Worm (Caenorhabditis elegans) whole organism, L4 larva: Measurements from ENCODE around the gene C14A4.12.

Experiments
- D1046.2 ChIP-seq: fragments of 200-800 bp; sonication (Bioruptor generic); IDR thresholded peaks from 2 replicates; pipeline ENCODE4 v1.3.6; 2022; ENCODE audit warnings: missing genetic modification characterization, missing compliant biosample characterization
- F10B5.3 ChIP-seq: sonication (generic microtip); optimal IDR thresholded peaks from 2 replicates; lab custom pipeline; 2016; ENCODE audit warnings: mild to moderate bottlenecking, missing genetic modification characterization, missing compliant biosample characterization
- T20F7.1 ChIP-seq: fragments of 200-800 bp; sonication (Bioruptor generic); optimal IDR thresholded peaks from 2 replicates; lab custom pipeline; 2018; ENCODE audit warnings: mild to moderate bottlenecking, missing genetic modification characterization, missing compliant biosample characterization
- aha-1 ChIP-seq: fragments of 150-350 bp; peaks from one replicate; lab custom pipeline; 2014; ENCODE audit warnings: missing biosample characterization, missing genetic modification characterization
- arid-1 ChIP-seq: fragments of 200-800 bp; sonication (Bioruptor generic); conservative IDR thresholded peaks from 2 replicates; pipeline ENCODE4 v1.3.6; 2022; ENCODE audit warnings: missing genetic modification reagents, missing genetic modification characterization, missing compliant biosample characterization
- attf-4 ChIP-seq: sonication (generic microtip); optimal IDR thresholded peaks from 3 replicates; lab custom pipeline; 2017; ENCODE audit warnings: missing biosample characterization, missing genetic modification characterization
- ceh-44 ChIP-seq: fragments of 200-800 bp; sonication (Bioruptor generic); IDR thresholded peaks from 2 replicates; pipeline ENCODE4 v1.3.6; 2022; ENCODE audit warnings: missing genetic modification reagents, missing genetic modification characterization, missing compliant biosample characterization
- ceh-62 ChIP-seq: sonication (generic microtip); optimal IDR thresholded peaks from 2 replicates; lab custom pipeline; 2017; ENCODE audit warnings: missing biosample characterization, missing genetic modification characterization
- daf-16 ChIP-seq, 3 experiments: sonication (generic microtip); optimal IDR thresholded peaks; 2 replicates each; lab custom pipeline; 2016 to 2017; ENCODE audit warnings: missing genetic modification characterization in 3 of 3, missing genetic modification reagents in 3 of 3, mild to moderate bottlenecking in 2 of 3, missing compliant biosample characterization in 2 of 3, missing biosample characterization in 1 of 3, moderate library complexity in 1 of 3
- daf-19 ChIP-seq: fragments of 200-800 bp; sonication (Bioruptor generic); conservative IDR thresholded peaks from 2 replicates; pipeline ENCODE4 v1.3.6; 2022; ENCODE audit warnings: missing genetic modification characterization, missing compliant biosample characterization
- dpl-1 ChIP-seq: fragments of 150-350 bp; optimal IDR thresholded peaks from 2 replicates; lab custom pipeline; 2014; ENCODE audit warnings: missing biosample characterization, missing genetic modification reagents, missing genetic modification characterization
- gei-8 ChIP-seq: fragments of 200-800 bp; sonication (Bioruptor generic); optimal IDR thresholded peaks from 2 replicates; lab custom pipeline; 2018; ENCODE audit warnings: mild to moderate bottlenecking, missing genetic modification characterization, missing compliant biosample characterization
- hif-1 ChIP-seq, 2 experiments: sonication (generic microtip); optimal IDR thresholded peaks; 2 replicates each; lab custom pipeline; 2016 to 2017; ENCODE audit warnings: missing compliant biosample characterization in 2 of 2, missing genetic modification characterization in 2 of 2, missing genetic modification reagents in 2 of 2, missing genotype in 2 of 2, mild to moderate bottlenecking in 1 of 2
- hlh-30 ChIP-seq: sonication (generic microtip); optimal IDR thresholded peaks from 2 replicates; lab custom pipeline; 2017; ENCODE audit warnings: antibody characterized with exemption, mild to moderate bottlenecking, missing genetic modification characterization, missing compliant biosample characterization; ENCODE audit not compliant: insufficient read depth
- lin-13 ChIP-seq: fragments of 150-350 bp; optimal IDR thresholded peaks from 2 replicates; lab custom pipeline; 2014; ENCODE audit warnings: missing biosample characterization, missing genetic modification reagents, missing genetic modification characterization
- lin-29 ChIP-seq: fragments of 200-800 bp; sonication (Bioruptor generic); IDR thresholded peaks from 2 replicates; pipeline ENCODE4 v1.3.6; 2022; ENCODE audit warnings: missing genetic modification reagents, missing genetic modification characterization, missing compliant biosample characterization
- mdl-1 ChIP-seq, 2 experiments: fragments of 150-350 bp in 1 of 2; sonication (generic microtip) in 1 of 2; optimal IDR thresholded peaks; 2 replicates each; lab custom pipeline; 2014 to 2017; ENCODE audit warnings: missing biosample characterization in 2 of 2, missing genetic modification characterization in 2 of 2
- mdt-29 ChIP-seq: fragments of 200-800 bp; sonication (Bioruptor generic); IDR thresholded peaks from 2 replicates; pipeline ENCODE4 v1.3.6; 2022; ENCODE audit warnings: missing genetic modification reagents, missing genetic modification characterization, missing compliant biosample characterization
- mep-1 ChIP-seq: fragments of 150-350 bp; sonication (generic microtip); optimal IDR thresholded peaks from 3 replicates; lab custom pipeline; 2014; ENCODE audit warnings: missing biosample characterization, missing genetic modification characterization
- mes-2 ChIP-seq: sonication (generic microtip); optimal IDR thresholded peaks from 2 replicates; lab custom pipeline; 2016; ENCODE audit warnings: missing genotype, mild to moderate bottlenecking, missing genetic modification characterization, missing compliant biosample characterization; ENCODE audit not compliant: poor library complexity, severe bottlenecking
- mxl-3 ChIP-seq: fragments of 200-800 bp; sonication (Bioruptor generic); optimal IDR thresholded peaks from 2 replicates; lab custom pipeline; 2018; ENCODE audit warnings: mild to moderate bottlenecking, missing genetic modification characterization, missing compliant biosample characterization
- nhr-11 ChIP-seq: fragments of 150-350 bp; optimal IDR thresholded peaks from 2 replicates; lab custom pipeline; 2014; ENCODE audit warnings: missing biosample characterization, missing genetic modification characterization
- nhr-111 ChIP-seq: fragments of 200-800 bp; sonication (Bioruptor generic); optimal IDR thresholded peaks from 2 replicates; lab custom pipeline; 2018; ENCODE audit warnings: mild to moderate bottlenecking, missing genetic modification characterization, missing compliant biosample characterization
- nhr-237 ChIP-seq: sonication (generic microtip); optimal IDR thresholded peaks from 2 replicates; lab custom pipeline; 2017; ENCODE audit warnings: missing biosample characterization, missing genetic modification characterization
- nhr-48 ChIP-seq: sonication (generic microtip); optimal IDR thresholded peaks from 2 replicates; lab custom pipeline; 2016; ENCODE audit warnings: mild to moderate bottlenecking, missing genetic modification characterization, missing compliant biosample characterization
- nhr-76 ChIP-seq: fragments of 150-350 bp; optimal IDR thresholded peaks from 2 replicates; lab custom pipeline; 2014; ENCODE audit warnings: missing biosample characterization, missing genetic modification characterization
- nhr-77 ChIP-seq: fragments of 150-350 bp; optimal IDR thresholded peaks from 2 replicates; lab custom pipeline; 2014; ENCODE audit warnings: missing biosample characterization, missing genetic modification characterization
- pha-4 ChIP-seq, 2 experiments: fragments of 150-350 bp in 1 of 2; fragments of 200-800 bp in 1 of 2; sonication (Bioruptor generic) in 1 of 2; IDR thresholded peaks in 1 of 2; optimal IDR thresholded peaks in 1 of 2; 2 replicates each; pipeline versions ENCODE4 v1.3.6 to Lab custom; 2014 to 2022; ENCODE audit warnings: missing genetic modification characterization in 2 of 2, missing genetic modification reagents in 2 of 2, missing biosample characterization in 1 of 2, missing compliant biosample characterization in 1 of 2
- php-3 ChIP-seq: fragments of 200-800 bp; sonication (Bioruptor generic); IDR thresholded peaks from 2 replicates; pipeline ENCODE4 v1.3.6; 2022; ENCODE audit warnings: missing genetic modification reagents, missing genetic modification characterization, missing compliant biosample characterization
- pqm-1 ChIP-seq: sonication (generic microtip); optimal IDR thresholded peaks from 2 replicates; lab custom pipeline; 2017; ENCODE audit warnings: missing biosample characterization, missing genetic modification characterization
- saeg-2 ChIP-seq: fragments of 200-800 bp; sonication (Bioruptor generic); IDR thresholded peaks from 2 replicates; pipeline ENCODE4 v1.3.6; 2022; ENCODE audit warnings: missing genetic modification reagents, missing genetic modification characterization, missing compliant biosample characterization
- set-16 ChIP-seq: fragments of 200-800 bp; sonication (Bioruptor generic); IDR thresholded peaks from 2 replicates; pipeline ENCODE4 v1.3.6; 2022; ENCODE audit warnings: missing genetic modification reagents, missing genetic modification characterization, missing compliant biosample characterization
- unc-130 ChIP-seq: sonication (generic microtip); optimal IDR thresholded peaks from 2 replicates; lab custom pipeline; 2016; ENCODE audit warnings: missing genetic modification reagents, missing genetic modification characterization, missing compliant biosample characterization
- zip-2 ChIP-seq: fragments of 150-350 bp; optimal IDR thresholded peaks from 2 replicates; lab custom pipeline; 2014; ENCODE audit warnings: missing biosample characterization, missing genetic modification characterization
- ztf-11 ChIP-seq: fragments of 150-350 bp; optimal IDR thresholded peaks from 2 replicates; lab custom pipeline; 2014; ENCODE audit warnings: missing biosample characterization, missing genetic modification characterization

C14A4.12 gene

ce11 chrII:10563368-10563767 is 49.5 kb upstream of the C14A4.12 start, which contains the start of gene cdc-48.1 (continued):
- TF ChIP-seq gei-8 (GFP tag; lab: Kevin White, UChicago) (peak; percentile 96), pha-4 (GFP tag; IDR thresholded peaks at IDR 0.05; lab: Robert Waterston, UW) (peak; percentile 99), pha-4 (tag; optimal IDR thresholded peaks at IDR 0.05; lab: Kevin White, UChicago) (peak; percentile 100), daf-19 (GFP tag; lab: Robert Waterston, UW) (peak; percentile 98), nhr-111 (GFP tag; lab: Kevin White, UChicago) (peak; percentile 79), mes-2 (tag; lab: Kevin White, UChicago) (peak; percentile 100), nhr-76 (tag; lab: Kevin White, UChicago) (peak; percentile 91)

- TF ChIP-seq mep-1 (tag; lab: Kevin White, UChicago) (no peak), ceh-62 (tag; lab: Kevin White, UChicago) (no peak), dpl-1 (no peak), F10B5.3 (tag; lab: Kevin White, UChicago) (no peak), nhr-48 (tag; lab: Kevin White, UChicago) (no peak), nhr-237 (tag; lab: Kevin White, UChicago) (no peak), mdl-1 (tag; optimal IDR thresholded peaks at IDR 0.05; lab: Kevin White, UChicago) (no peak), mes-2 (tag; lab: Kevin White, UChicago) (no peak), D1046.2 (GFP tag; lab: Robert Waterston, UW) (no peak), unc-130 (GFP tag; lab: Kevin White, UChicago) (no peak), ceh-44 (GFP tag; lab: Robert Waterston, UW) (no peak), arid-1 (GFP tag; lab: Robert Waterston, UW) (no peak), mdt-29 (GFP tag; lab: Robert Waterston, UW) (no peak), pqm-1 (no peak)
Measured at ce11 chrII:10564578-10564977, 48.3 kb upstream of the C14A4.12 start, which contains the start of the genes C06A1.6 and C06A1.7. C06A1.6 (minus strand) TSS chrII:10564678. C06A1.7 (plus strand) TSS chrII:10564891.

- TF ChIP-seq aha-1 (tag; lab: Kevin White, UChicago) = peak; percentile 77
- peak; percentile 53; the same call in 1 of the 2 replicates for TF ChIP-seq set-16
- TF ChIP-seq nhr-77 = no peak
Measured at ce11 chrII:10566458-10566857, 46.4 kb upstream of the C14A4.12 start.

- TF ChIP-seq daf-16 (GFP tag; optimal IDR thresholded peaks at IDR 0.05; lab: Kevin White, UChicago) (peak in 1 of 2 experiments; percentile 54), daf-16 (tag; optimal IDR thresholded peaks at IDR 0.05; lab: Kevin White, UChicago) (no peak), aha-1 (tag; lab: Kevin White, UChicago) (no peak), hlh-30 (no peak), nhr-11 (peak; percentile 75), attf-4 (tag; lab: Kevin White, UChicago) (no peak), zip-2 (tag; lab: Kevin White, UChicago) (no peak)
- TF ChIP-seq, all 104 proteins: peak for 2
Measured at ce11 chrII:10569498-10569897, 43.3 kb upstream of the C14A4.12 start.

ce11 chrII:10570302-10570701 is 42.5 kb upstream of the C14A4.12 start, which contains the start of gene txt-13:
txt-13 (plus strand) TSS chrII:10570602.
- no peak for TF ChIP-seq pqm-1

- TF ChIP-seq T20F7.1 (GFP tag; lab: Kevin White, UChicago) (no peak), gei-8 (GFP tag; lab: Kevin White, UChicago) (no peak), attf-4 (tag; lab: Kevin White, UChicago) (no peak), ztf-11 (no peak), lin-29 (no peak), hif-1 (tag; optimal IDR thresholded peaks at IDR 0.05; lab: Kevin White, UChicago) (no peak), saeg-2 (GFP tag; lab: Robert Waterston, UW) (no peak), lin-13 (GFP tag; lab: Kevin White, UChicago) (no peak), mxl-3 (GFP tag; lab: Kevin White, UChicago) (no peak), php-3 (GFP tag; lab: Robert Waterston, UW) (no peak)
Measured at ce11 chrII:10571967-10572366, 40.9 kb upstream of the C14A4.12 start, which contains the start of gene C06A1.3. C06A1.3 (plus strand) TSS chrII:10572267.
